Fruit fly (Drosophila melanogaster) whole organism, prepupa: ENCODE results near the gene ENGase.

ENCODE experiments used
- Ets21C ChIP-seq: fragments of 200-800 bp; sonication (Bioruptor generic); optimal IDR thresholded peaks from 3 replicates; lab custom pipeline; 2016; ENCODE audit warnings: missing biosample characterization, missing genetic modification characterization
- dac ChIP-seq: fragments of 200-800 bp; sonication (Bioruptor generic); optimal IDR thresholded peaks from 2 replicates; lab custom pipeline; 2017; ENCODE audit warnings: missing biosample characterization, mild to moderate bottlenecking, missing genetic modification characterization

ENGase gene

DNA sequence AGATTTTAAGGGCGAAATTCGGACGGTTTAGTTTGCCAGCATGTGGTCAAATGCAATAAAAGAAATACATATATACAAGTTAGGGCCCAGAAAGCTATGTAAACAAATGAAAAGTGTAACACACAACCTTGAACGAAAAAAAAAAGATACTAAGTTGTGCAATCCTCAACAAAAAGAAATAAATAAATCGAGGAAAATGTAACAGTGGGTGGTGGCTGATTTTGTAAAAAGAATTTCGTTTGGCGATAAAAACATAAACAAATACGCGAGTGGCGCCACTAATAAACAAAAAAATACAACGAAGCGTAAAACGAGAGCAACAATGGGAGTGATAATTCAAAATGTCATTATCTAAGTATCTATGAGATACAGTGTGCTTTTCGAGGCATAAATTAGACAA lies 53.6 kb downstream of the ENGase start:
- TF ChIP-seq Ets21C (GFP tag; lab: Kevin White, UChicago): no peak
- TF ChIP-seq dac: no peak
